Worm (Caenorhabditis elegans) whole organism, late embryonic: ENCODE measurements around the gene F45E1.5.
A peak's percentile ranks its signal among the peaks of the same experiment; 100 is the strongest.

Experiments used
- C38D4.7 ChIP-seq: fragments of 200-800 bp; sonication (Bioruptor generic); optimal IDR thresholded peaks from 2 replicates; lab custom pipeline; 2018; ENCODE audit warnings: mild to moderate bottlenecking, missing genetic modification characterization, moderate library complexity, missing compliant biosample characterization
- K09A11.1 ChIP-seq: sonication (generic microtip); optimal IDR thresholded peaks from 2 replicates; lab custom pipeline; 2017; ENCODE audit warnings: antibody characterized with exemption, mild to moderate bottlenecking, missing genetic modification characterization, missing compliant biosample characterization; ENCODE audit not compliant: insufficient read depth
- T23F11.4 ChIP-seq: fragments of 200-800 bp; sonication (Bioruptor generic); optimal IDR thresholded peaks from 2 replicates; lab custom pipeline; 2018; ENCODE audit warnings: mild to moderate bottlenecking, missing genetic modification characterization, missing compliant biosample characterization
- ama-1 ChIP-seq: fragments of 150-350 bp; optimal IDR thresholded peaks from 2 replicates; lab custom pipeline; 2014
- ceh-14 ChIP-seq: sonication (generic microtip); optimal IDR thresholded peaks from 2 replicates; lab custom pipeline; 2016; ENCODE audit warnings: missing genotype, missing genetic modification characterization, missing compliant biosample characterization
- ceh-19 ChIP-seq: fragments of 200-800 bp; sonication (Bioruptor generic); optimal IDR thresholded peaks from 2 replicates; lab custom pipeline; 2018; ENCODE audit warnings: mild to moderate bottlenecking, missing genetic modification characterization, missing compliant biosample characterization
- ceh-22 ChIP-seq: sonication (generic microtip); optimal IDR thresholded peaks from 2 replicates; lab custom pipeline; 2017; ENCODE audit warnings: missing biosample characterization, missing genetic modification characterization
- ceh-24 ChIP-seq: sonication (generic microtip); optimal IDR thresholded peaks from 2 replicates; lab custom pipeline; 2016; ENCODE audit warnings: mild to moderate bottlenecking, missing genetic modification characterization, missing compliant biosample characterization
- ceh-45 ChIP-seq: fragments of 200-800 bp; sonication (Bioruptor generic); IDR thresholded peaks from 2 replicates; pipeline ENCODE4 v1.3.6; 2022; ENCODE audit warnings: missing genetic modification reagents, missing genetic modification characterization, missing compliant biosample characterization
- ceh-6 ChIP-seq: fragments of 200-800 bp; sonication (Bioruptor generic); optimal IDR thresholded peaks from 2 replicates; lab custom pipeline; 2018; ENCODE audit warnings: mild to moderate bottlenecking, missing genetic modification characterization, missing compliant biosample characterization
- ceh-9 ChIP-seq: sonication (generic microtip); optimal IDR thresholded peaks from 2 replicates; lab custom pipeline; 2016; ENCODE audit warnings: mild to moderate bottlenecking, missing genetic modification characterization, inconsistent platforms, missing compliant biosample characterization
- dve-1 ChIP-seq: sonication (generic microtip); optimal IDR thresholded peaks from 2 replicates; lab custom pipeline; 2017; ENCODE audit warnings: antibody characterized with exemption, mild to moderate bottlenecking, missing genetic modification characterization, missing compliant biosample characterization
- elt-2 ChIP-seq: sonication (generic microtip); optimal IDR thresholded peaks from 2 replicates; lab custom pipeline; 2016; ENCODE audit warnings: missing genetic modification reagents, missing genetic modification characterization, missing compliant biosample characterization
- ets-4 ChIP-seq: sonication (generic microtip); optimal IDR thresholded peaks from 2 replicates; lab custom pipeline; 2016; ENCODE audit warnings: missing genetic modification characterization, missing compliant biosample characterization
- hlh-30 ChIP-seq: sonication (generic microtip); optimal IDR thresholded peaks from 2 replicates; lab custom pipeline; 2017; ENCODE audit warnings: antibody characterized with exemption, missing genetic modification characterization, missing compliant biosample characterization; ENCODE audit not compliant: insufficient read depth
- hlh-6 ChIP-seq: sonication (generic microtip); optimal IDR thresholded peaks from 2 replicates; lab custom pipeline; 2016; ENCODE audit warnings: missing genotype, missing genetic modification characterization, missing compliant biosample characterization
- madf-2 ChIP-seq: sonication (generic microtip); optimal IDR thresholded peaks from 2 replicates; lab custom pipeline; 2017; ENCODE audit warnings: missing genetic modification characterization, missing compliant biosample characterization
- mec-3 ChIP-seq: sonication (generic microtip); optimal IDR thresholded peaks from 2 replicates; lab custom pipeline; 2016; ENCODE audit warnings: borderline replicate concordance, missing genetic modification characterization, missing compliant biosample characterization
- nfya-1 ChIP-seq: sonication (generic microtip); optimal IDR thresholded peaks from 2 replicates; lab custom pipeline; 2017; ENCODE audit warnings: missing genetic modification characterization, mild to moderate bottlenecking, missing compliant biosample characterization, antibody characterized with exemption, moderate library complexity
- npax-4 ChIP-seq: sonication (generic microtip); optimal IDR thresholded peaks from 2 replicates; lab custom pipeline; 2016; ENCODE audit warnings: missing genetic modification characterization, missing compliant biosample characterization
- odd-2 ChIP-seq: sonication (generic microtip); optimal IDR thresholded peaks from 2 replicates; lab custom pipeline; 2017; ENCODE audit warnings: antibody characterized with exemption, mild to moderate bottlenecking, missing genetic modification characterization, missing compliant biosample characterization
- pha-2 ChIP-seq: sonication (generic microtip); optimal IDR thresholded peaks from 2 replicates; lab custom pipeline; 2017; ENCODE audit warnings: mild to moderate bottlenecking, missing genetic modification characterization, missing compliant biosample characterization
- pqm-1 ChIP-seq: sonication (generic microtip); optimal IDR thresholded peaks from 2 replicates; lab custom pipeline; 2016; ENCODE audit warnings: missing genetic modification characterization, missing compliant biosample characterization
- ref-2 ChIP-seq: sonication (generic microtip); optimal IDR thresholded peaks from 2 replicates; lab custom pipeline; 2016; ENCODE audit warnings: missing genetic modification characterization, missing compliant biosample characterization
- tbx-7 ChIP-seq: sonication (generic microtip); optimal IDR thresholded peaks from 2 replicates; lab custom pipeline; 2016; ENCODE audit warnings: missing genotype, missing genetic modification characterization, missing compliant biosample characterization
- ttx-3 ChIP-seq: sonication (generic microtip); optimal IDR thresholded peaks from 2 replicates; lab custom pipeline; 2016; ENCODE audit warnings: missing genetic modification reagents, missing genetic modification characterization, missing compliant biosample characterization
- unc-3 ChIP-seq, 2 experiments: fragments of 200-800 bp in 1 of 2; sonication (Bioruptor generic) in 1 of 2; sonication (generic microtip) in 1 of 2; conservative IDR thresholded peaks in 1 of 2; optimal IDR thresholded peaks in 1 of 2; 2 replicates each; pipeline versions ENCODE4 v1.3.6 to Lab custom; 2016 to 2022; ENCODE audit warnings: missing compliant biosample characterization in 2 of 2, missing genetic modification characterization in 2 of 2, missing genetic modification reagents in 1 of 2
- unc-55 ChIP-seq: sonication (generic microtip); optimal IDR thresholded peaks from 2 replicates; lab custom pipeline; 2017; ENCODE audit warnings: missing biosample characterization, missing genetic modification reagents, missing genetic modification characterization

Gene F45E1.5

ce11 chrX:7985495-7986029 lies 9.1 kb downstream of the F45E1.5 start, which contains the start of gene F45E1.4:
Gene F45E1.4, plus strand, starts transcription at chrX:7985979.
- TF ChIP-seq odd-2 (tag; lab: Kevin White, UChicago) = peak; percentile 13
- TF ChIP-seq madf-2 (tag; lab: Kevin White, UChicago) = no peak
- TF ChIP-seq ceh-45 = no peak
- TF ChIP-seq ceh-22 (tag; lab: Kevin White, UChicago) = no peak

- TF ChIP-seq elt-2 (peak; percentile 52), ceh-19 (GFP tag; lab: Kevin White, UChicago) (no peak), hlh-30 (peak; percentile 33), npax-4 (tag; lab: Kevin White, UChicago) (no peak), ceh-22 (tag; lab: Kevin White, UChicago) (no peak)
Observed at ce11 chrX:7986892-7987291, 10.4 kb downstream of the F45E1.5 start.

- TF ChIP-seq tbx-7 (tag; lab: Kevin White, UChicago) (no peak), mec-3 (tag; lab: Kevin White, UChicago) (no peak), ceh-14 (no peak), K09A11.1 (tag; lab: Kevin White, UChicago) (no peak)
- TF ChIP-seq, all 69 proteins: peak for 0
Observed at ce11 chrX:7988457-7988856, 12.0 kb downstream of the F45E1.5 start.

ce11 chrX:7989155-7989554 lies 12.7 kb downstream of the F45E1.5 start:
- TF ChIP-seq ceh-9 = no peak
- TF ChIP-seq, all 69 proteins: peak for 0

- TF ChIP-seq unc-3 (GFP tag; conservative IDR thresholded peaks at IDR 0.05; lab: Robert Waterston, UW) = no peak
- no peak for TF ChIP-seq unc-3 (tag; optimal IDR thresholded peaks at IDR 0.05; lab: Kevin White, UChicago)
- TF ChIP-seq ceh-24 (tag; lab: Kevin White, UChicago) = no peak
- TF ChIP-seq, all 69 proteins: peak for 0
Observed at ce11 chrX:7990282-7990681, 13.8 kb downstream of the F45E1.5 start.

ce11 chrX:7992102-7992501 lies 15.6 kb downstream of the F45E1.5 start:
- TF ChIP-seq pqm-1 (tag; lab: Kevin White, UChicago) (no peak), ref-2 (tag; lab: Kevin White, UChicago) (no peak), nfya-1 (tag; lab: Kevin White, UChicago) (no peak), C38D4.7 (GFP tag; lab: Kevin White, UChicago) (no peak), unc-55 (GFP tag; lab: Kevin White, UChicago) (no peak), ceh-6 (GFP tag; lab: Kevin White, UChicago) (no peak), ttx-3 (tag; lab: Kevin White, UChicago) (no peak), ama-1 (lab: Kevin White, UChicago) (no peak), T23F11.4 (GFP tag; lab: Kevin White, UChicago) (no peak), elt-2 (no peak), ceh-45 (no peak), ets-4 (tag; lab: Kevin White, UChicago) (no peak), dve-1 (tag; lab: Kevin White, UChicago) (no peak)

ce11 chrX:7994486-7994885 lies 18.0 kb downstream of the F45E1.5 start:
- no peak for TF ChIP-seq pha-2 (tag; lab: Kevin White, UChicago)
- TF ChIP-seq hlh-6 (tag; lab: Kevin White, UChicago) = peak; percentile 24
